Worm (Caenorhabditis elegans): ENCODE data around the gene Y97E10AR.4.

ce11 chrV:8050811-8051210, 40.8 kb upstream of the Y97E10AR.4 start, which contains the start of gene col-43:
- no peak for TF ChIP-seq dao-5 (tag; optimal IDR thresholded peaks at IDR 0.05)
- no peak for TF ChIP-seq W03F9.2 (tag; optimal IDR thresholded peaks at IDR 0.05)
